Worm (Caenorhabditis elegans) whole organism, mixed stage, embryonic: ENCODE results near the gene prmt-5.
A peak's percentile ranks its signal among the peaks of the same experiment; 100 is the strongest.

Source experiments
- cnd-1 ChIP-seq: fragments of 200-800 bp; sonication (Bioruptor generic); optimal IDR thresholded peaks from 2 replicates; lab custom pipeline; 2018; ENCODE audit warnings: mild to moderate bottlenecking, missing genetic modification characterization, missing compliant biosample characterization
- drap-1 ChIP-seq: fragments of 200-800 bp; sonication (Bioruptor generic); optimal IDR thresholded peaks from 3 replicates; lab custom pipeline; 2018; ENCODE audit warnings: mild to moderate bottlenecking, missing genetic modification characterization, missing compliant biosample characterization
- hlh-1 ChIP-seq: fragments of 150-350 bp; optimal IDR thresholded peaks from 2 replicates; lab custom pipeline; 2014; ENCODE audit warnings: missing biosample characterization, missing genetic modification reagents, missing genetic modification characterization
- lsy-2 ChIP-seq: fragments of 150-350 bp; optimal IDR thresholded peaks from 2 replicates; lab custom pipeline; 2014; ENCODE audit warnings: missing biosample characterization, missing genetic modification characterization
- mab-5 ChIP-seq: fragments of 150-350 bp; optimal IDR thresholded peaks from 2 replicates; lab custom pipeline; 2014; ENCODE audit warnings: missing biosample characterization, missing genetic modification characterization
- nhr-2 ChIP-seq: fragments of 150-350 bp; optimal IDR thresholded peaks from 2 replicates; lab custom pipeline; 2014; ENCODE audit warnings: missing biosample characterization, missing genetic modification characterization
- nhr-237 ChIP-seq: fragments of 150-350 bp; optimal IDR thresholded peaks from 2 replicates; lab custom pipeline; 2014; ENCODE audit warnings: missing biosample characterization, missing genetic modification characterization
- nhr-28 ChIP-seq: fragments of 150-350 bp; optimal IDR thresholded peaks from 2 replicates; lab custom pipeline; 2014; ENCODE audit warnings: missing biosample characterization, missing genetic modification characterization
- unc-62 ChIP-seq: fragments of 150-350 bp; optimal IDR thresholded peaks from 2 replicates; lab custom pipeline; 2014; ENCODE audit warnings: missing biosample characterization, missing genetic modification reagents, missing genetic modification characterization
- zip-8 ChIP-seq: fragments of 150-350 bp; optimal IDR thresholded peaks from 2 replicates; lab custom pipeline; 2014; ENCODE audit warnings: missing biosample characterization, missing genetic modification characterization
- ztf-11 ChIP-seq: fragments of 150-350 bp; optimal IDR thresholded peaks from 2 replicates; lab custom pipeline; 2014; ENCODE audit warnings: missing biosample characterization, missing genetic modification characterization

DNA sequence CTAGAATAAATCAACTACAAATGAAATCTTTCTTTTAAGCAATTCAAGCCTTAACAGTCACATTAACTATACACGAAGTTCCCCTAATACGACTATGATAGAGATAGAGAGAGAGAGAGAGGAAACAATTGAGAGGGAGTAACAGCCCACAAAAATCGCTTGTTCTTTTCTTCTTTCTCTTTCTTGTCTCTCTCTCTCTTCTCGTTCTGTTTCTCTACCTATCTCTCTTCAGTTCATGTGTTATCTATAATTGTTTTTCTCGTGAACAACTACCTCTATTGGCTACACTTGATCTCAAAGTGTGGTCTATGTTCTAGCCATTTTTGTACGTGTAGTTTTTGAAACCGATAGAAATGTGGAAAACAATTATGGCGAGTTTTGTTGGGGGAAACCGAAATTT is 27.7 kb upstream of the prmt-5 start:
- TF ChIP-seq unc-62 (GFP tag; lab: Kevin White, UChicago) (no peak), mab-5 (tag; lab: Kevin White, UChicago) (no peak), ztf-11 (tag; lab: Kevin White, UChicago) (no peak), zip-8 (tag; lab: Kevin White, UChicago) (no peak), lsy-2 (tag; lab: Kevin White, UChicago) (no peak), nhr-2 (tag; lab: Kevin White, UChicago) (no peak), drap-1 (GFP tag; lab: Kevin White, UChicago) (no peak), cnd-1 (tag; lab: Kevin White, UChicago) (no peak), nhr-28 (tag; lab: Kevin White, UChicago) (peak; percentile 18), nhr-237 (peak; percentile 1), hlh-1 (tag; lab: Kevin White, UChicago) (no peak)
